Fruit fly (Drosophila melanogaster) whole organism, embryonic: Measurements from ENCODE around the gene CG12301.
A peak's percentile ranks its signal among the peaks of the same experiment; 100 is the strongest.

ENCODE experiments used
- Abd-B ChIP-seq: fragments of 200-800 bp; sonication (Bioruptor generic); optimal IDR thresholded peaks from 2 replicates; lab custom pipeline; 2018; ENCODE audit warnings: missing biosample characterization, mild to moderate bottlenecking, missing genetic modification characterization, moderate library complexity
- CG10209 ChIP-seq: fragments of 200-800 bp; sonication (Bioruptor generic); optimal IDR thresholded peaks from 3 replicates; lab custom pipeline; 2017; ENCODE audit warnings: missing biosample characterization, mild to moderate bottlenecking, missing genetic modification characterization, missing genetic modification reagents
- CG10462 ChIP-seq: fragments of 200-800 bp; sonication (Bioruptor generic); optimal IDR thresholded peaks from 2 replicates; lab custom pipeline; 2016; ENCODE audit warnings: missing biosample characterization, missing genetic modification characterization
- CG10565 ChIP-seq: fragments of 200-800 bp; sonication (Bioruptor generic); optimal IDR thresholded peaks from 3 replicates; lab custom pipeline; 2016; ENCODE audit warnings: missing biosample characterization, mild to moderate bottlenecking, missing genetic modification characterization
- CG12104 ChIP-seq: fragments of 200-800 bp; sonication (Bioruptor generic); optimal IDR thresholded peaks from 3 replicates; lab custom pipeline; 2016; ENCODE audit warnings: missing biosample characterization, missing genetic modification characterization
- CG15011 ChIP-seq: fragments of 200-800 bp; sonication (Bioruptor generic); optimal IDR thresholded peaks from 3 replicates; lab custom pipeline; 2018; ENCODE audit warnings: missing biosample characterization, mild to moderate bottlenecking, missing genetic modification characterization
- CG15479 ChIP-seq: fragments of 200-800 bp; sonication (Bioruptor generic); optimal IDR thresholded peaks from 3 replicates; lab custom pipeline; 2019; ENCODE audit warnings: missing biosample characterization, mild to moderate bottlenecking, missing genetic modification characterization, moderate library complexity
- CG1832 ChIP-seq: fragments of 200-800 bp; sonication (Bioruptor generic); optimal IDR thresholded peaks from 2 replicates; lab custom pipeline; 2017; ENCODE audit warnings: missing biosample characterization, mild to moderate bottlenecking, missing genetic modification characterization, inconsistent platforms
- CG18476 ChIP-seq: fragments of 200-800 bp; sonication (Bioruptor generic); optimal IDR thresholded peaks from 2 replicates; lab custom pipeline; 2016; ENCODE audit warnings: missing biosample characterization, mild to moderate bottlenecking, missing genetic modification characterization
- CG2875 ChIP-seq: fragments of 200-800 bp; sonication (Bioruptor generic); optimal IDR thresholded peaks from 2 replicates; lab custom pipeline; 2017; ENCODE audit warnings: missing biosample characterization, mild to moderate bottlenecking, missing genetic modification characterization, missing genetic modification reagents
- CG32532 ChIP-seq: fragments of 200-800 bp; sonication (Bioruptor generic); IDR thresholded peaks from 2 replicates; pipeline ENCODE4 v1.3.6; 2022; ENCODE audit warnings: missing biosample characterization, missing genetic modification characterization
- CG3838 ChIP-seq: fragments of 200-800 bp; sonication (Bioruptor generic); optimal IDR thresholded peaks from 3 replicates; lab custom pipeline; 2016; ENCODE audit warnings: missing biosample characterization, missing genetic modification characterization
- CG4360 ChIP-seq: fragments of 200-800 bp; sonication (Bioruptor generic); IDR thresholded peaks from 2 replicates; pipeline ENCODE4 v1.3.6; 2022; ENCODE audit warnings: missing biosample characterization, missing genetic modification characterization
- CG4404 ChIP-seq: fragments of 200-800 bp; sonication (Bioruptor generic); IDR thresholded peaks from 2 replicates; pipeline ENCODE4 v1.3.6; 2022; ENCODE audit warnings: missing biosample characterization, missing genetic modification characterization
- CG4707 ChIP-seq: fragments of 200-800 bp; sonication (Bioruptor generic); optimal IDR thresholded peaks from 2 replicates; lab custom pipeline; 2018; ENCODE audit warnings: missing biosample characterization, mild to moderate bottlenecking, missing genetic modification characterization, moderate library complexity
- CG6689 ChIP-seq: fragments of 200-800 bp; sonication (Bioruptor generic); IDR thresholded peaks from 2 replicates; pipeline ENCODE4 v1.3.6; 2022; ENCODE audit warnings: missing biosample characterization, missing genetic modification characterization
- CG8924 ChIP-seq: fragments of 200-800 bp; optimal IDR thresholded peaks from 3 replicates; lab custom pipeline; 2019; ENCODE audit warnings: missing biosample characterization, mild to moderate bottlenecking, missing genetic modification characterization, moderate library complexity
- CG9215 ChIP-seq: fragments of 200-800 bp; sonication (Bioruptor generic); IDR thresholded peaks from 2 replicates; pipeline ENCODE4 v1.3.6; 2022; ENCODE audit warnings: missing biosample characterization, missing genetic modification characterization
- CG9437 ChIP-seq: fragments of 200-800 bp; sonication (Bioruptor generic); optimal IDR thresholded peaks from 2 replicates; lab custom pipeline; 2018; ENCODE audit warnings: missing biosample characterization, mild to moderate bottlenecking, missing genetic modification characterization
- CG9797 ChIP-seq: fragments of 200-800 bp; sonication (Bioruptor generic); optimal IDR thresholded peaks from 3 replicates; lab custom pipeline; 2018; ENCODE audit warnings: missing biosample characterization, mild to moderate bottlenecking, missing genetic modification characterization
- CG9876 ChIP-seq: fragments of 200-800 bp; sonication (Bioruptor generic); optimal IDR thresholded peaks from 2 replicates; lab custom pipeline; 2016; ENCODE audit warnings: missing biosample characterization, missing genetic modification characterization
- Drgx ChIP-seq: fragments of 200-800 bp; sonication (Bioruptor generic); IDR thresholded peaks from 2 replicates; pipeline ENCODE4 v1.3.6; 2022; ENCODE audit warnings: missing biosample characterization, missing genetic modification characterization
- Fer1 ChIP-seq: fragments of 200-800 bp; sonication (Bioruptor generic); optimal IDR thresholded peaks from 2 replicates; lab custom pipeline; 2017; ENCODE audit warnings: missing biosample characterization, mild to moderate bottlenecking, missing genetic modification characterization
- H15 ChIP-seq: fragments of 200-800 bp; sonication (Bioruptor generic); IDR thresholded peaks from 3 replicates; pipeline ENCODE4 v1.3.6; 2022; ENCODE audit warnings: missing biosample characterization, missing genetic modification characterization
- Jarid2 ChIP-seq: fragments of 200-800 bp; sonication (Bioruptor generic); optimal IDR thresholded peaks from 3 replicates; lab custom pipeline; 2017; ENCODE audit warnings: mild to moderate bottlenecking, missing biosample characterization, missing genetic modification reagents, missing genetic modification characterization
- Lhr ChIP-seq: fragments of 200-800 bp; sonication (Bioruptor generic); optimal IDR thresholded peaks from 3 replicates; lab custom pipeline; 2017; ENCODE audit warnings: mild to moderate bottlenecking, missing biosample characterization, missing genetic modification reagents, missing genetic modification characterization
- Med ChIP-seq: fragments of 200-800 bp; sonication (Bioruptor generic); peaks from one replicate; lab custom pipeline; 2016; ENCODE audit warnings: missing biosample characterization, missing genetic modification characterization, mild to moderate bottlenecking, inconsistent platforms, moderate library complexity
- aop ChIP-seq: fragments of 200-800 bp; sonication (Bioruptor generic); IDR thresholded peaks from 2 replicates; pipeline ENCODE4 v1.3.6; 2022; ENCODE audit warnings: missing biosample characterization, missing genetic modification characterization
- ap ChIP-seq: fragments of 200-800 bp; sonication (Bioruptor generic); IDR thresholded peaks from 2 replicates; pipeline ENCODE4 v1.3.6; 2022; ENCODE audit warnings: missing biosample characterization, missing genetic modification characterization
- br ChIP-seq: fragments of >200 bp; optimal IDR thresholded peaks from 2 replicates; lab custom pipeline; 2017
- chinmo ChIP-seq: fragments of 200-800 bp; sonication (Bioruptor generic); IDR thresholded peaks from 4 replicates; pipeline ENCODE4 v1.3.6; 2022; ENCODE audit warnings: missing biosample characterization, missing genetic modification characterization; ENCODE audit not compliant: partially characterized antibody
- dan ChIP-seq: fragments of 200-800 bp; sonication (Bioruptor generic); IDR thresholded peaks from 2 replicates; pipeline ENCODE4 v1.3.6; 2022; ENCODE audit warnings: missing biosample characterization, missing genetic modification characterization
- danr ChIP-seq: fragments of 200-800 bp; sonication (Bioruptor generic); IDR thresholded peaks from 2 replicates; pipeline ENCODE4 v1.3.6; 2022; ENCODE audit warnings: missing biosample characterization, missing genetic modification characterization
- dmrt11E ChIP-seq: fragments of 200-800 bp; sonication (Bioruptor generic); optimal IDR thresholded peaks from 3 replicates; lab custom pipeline; 2018; ENCODE audit warnings: missing biosample characterization, mild to moderate bottlenecking, missing genetic modification characterization, moderate library complexity
- emc ChIP-seq: fragments of 200-800 bp; sonication (Bioruptor generic); optimal IDR thresholded peaks from 2 replicates; lab custom pipeline; 2016; ENCODE audit warnings: missing biosample characterization, missing genetic modification characterization
- gcm2 ChIP-seq: fragments of 200-800 bp; sonication (Bioruptor generic); optimal IDR thresholded peaks from 2 replicates; lab custom pipeline; 2016; ENCODE audit warnings: missing biosample characterization, missing genetic modification characterization
- gfzf ChIP-seq: fragments of 200-800 bp; sonication (Bioruptor generic); optimal IDR thresholded peaks from 2 replicates; lab custom pipeline; 2016; ENCODE audit warnings: missing biosample characterization, mild to moderate bottlenecking, missing genetic modification characterization, moderate library complexity
- ham ChIP-seq: fragments of 200-800 bp; sonication (Bioruptor generic); IDR thresholded peaks from 2 replicates; pipeline ENCODE4 v1.3.6; 2022; ENCODE audit warnings: missing biosample characterization, missing genetic modification characterization
- hb ChIP-seq: fragments of 200-800 bp; sonication (Bioruptor generic); IDR thresholded peaks from 3 replicates; pipeline ENCODE4 v1.3.6; 2022; ENCODE audit warnings: missing biosample characterization, missing genetic modification characterization; ENCODE audit not compliant: partially characterized antibody
- hbn ChIP-seq: fragments of 200-800 bp; sonication (Bioruptor generic); IDR thresholded peaks from 2 replicates; pipeline ENCODE4 v1.3.6; 2022; ENCODE audit warnings: missing biosample characterization, missing genetic modification characterization; ENCODE audit not compliant: partially characterized antibody
- hkb ChIP-seq, 2 experiments: fragments of 200-800 bp in 1 of 2; fragments of >200 bp in 1 of 2; sonication (Bioruptor generic) in 1 of 2; IDR thresholded peaks in 1 of 2; optimal IDR thresholded peaks in 1 of 2; 2 replicates each; pipeline versions ENCODE4 v1.3.6 to Lab custom; 2017 to 2022; ENCODE audit warnings: missing biosample characterization in 1 of 2, missing genetic modification characterization in 1 of 2
- inv ChIP-seq: fragments of 200-800 bp; sonication (Bioruptor generic); IDR thresholded peaks from 2 replicates; pipeline ENCODE4 v1.3.6; 2022; ENCODE audit warnings: missing biosample characterization, missing genetic modification characterization; ENCODE audit not compliant: partially characterized antibody
- kni ChIP-seq: fragments of 200-800 bp; sonication (Bioruptor generic); optimal IDR thresholded peaks from 3 replicates; lab custom pipeline; 2017; ENCODE audit warnings: mild to moderate bottlenecking, missing biosample characterization, missing genetic modification reagents, missing genetic modification characterization
- knrl ChIP-seq: fragments of 200-800 bp; sonication (Bioruptor generic); IDR thresholded peaks from 3 replicates; pipeline ENCODE4 v1.3.6; 2022; ENCODE audit warnings: missing biosample characterization, missing genetic modification characterization; ENCODE audit not compliant: partially characterized antibody
- maf-S ChIP-seq: fragments of 200-800 bp; sonication (Bioruptor generic); optimal IDR thresholded peaks from 2 replicates; lab custom pipeline; 2016; ENCODE audit warnings: missing biosample characterization, missing genetic modification characterization
- pho ChIP-seq: fragments of 200-800 bp; sonication (Bioruptor generic); optimal IDR thresholded peaks from 2 replicates; lab custom pipeline; 2016; ENCODE audit warnings: missing biosample characterization, missing genetic modification characterization
- sens ChIP-seq: fragments of 200-800 bp; sonication (Bioruptor generic); peaks from one replicate; lab custom pipeline; 2016; ENCODE audit warnings: missing biosample characterization, missing genetic modification characterization
- sna ChIP-seq: fragments of 200-800 bp; sonication (Bioruptor generic); IDR thresholded peaks from 2 replicates; pipeline ENCODE4 v1.3.6; 2022; ENCODE audit warnings: missing biosample characterization, missing genetic modification characterization; ENCODE audit not compliant: partially characterized antibody

The CG12301 gene

dm6 chr3L:15590803-15591597, 10.4 kb downstream of the CG12301 start (continued):
- TF ChIP-seq knrl (GFP tag; lab: Robert Waterston, UW) (no peak), Abd-B (GFP tag; lab: Kevin White, UChicago) (no peak), sens (peak; percentile 81), maf-S (GFP tag; lab: Kevin White, UChicago) (no peak), CG9797 (no peak), CG8924 (peak; percentile 38), danr (GFP tag; lab: Robert Waterston, UW) (peak; percentile 35; the same call in 1 of the 2 replicates), gcm2 (GFP tag; lab: Kevin White, UChicago) (no peak), CG12104 (GFP tag; lab: Kevin White, UChicago) (peak; percentile 39), gfzf (no peak), CG6689 (GFP tag; lab: Robert Waterston, UW) (peak; percentile 18; the same call in 1 of the 2 replicates), ham (GFP tag; lab: Robert Waterston, UW) (no peak), hkb (optimal IDR thresholded peaks at IDR 0.05; lab: Kevin White, UChicago) (no peak), hkb (GFP tag; IDR thresholded peaks at IDR 0.05; lab: Robert Waterston, UW) (no peak), CG10209 (no peak), sna (no peak), aop (no peak), pho (GFP tag; lab: Kevin White, UChicago) (no peak), Drgx (GFP tag; lab: Robert Waterston, UW) (no peak; the same call in 1 of the 2 replicates), chinmo (GFP tag; lab: Robert Waterston, UW) (peak; percentile 70; the same call in 2 of the 4 replicates), Lhr (GFP tag; lab: Kevin White, UChicago) (no peak), CG9215 (GFP tag; lab: Robert Waterston, UW) (no peak), ap (GFP tag; lab: Robert Waterston, UW) (no peak), CG10462 (GFP tag; lab: Kevin White, UChicago) (no peak), CG10565 (GFP tag; lab: Kevin White, UChicago) (no peak), CG4707 (GFP tag; lab: Kevin White, UChicago) (no peak), CG2875 (GFP tag; lab: Kevin White, UChicago) (no peak), CG15011 (GFP tag; lab: Kevin White, UChicago) (peak; percentile 35), CG1832 (GFP tag; lab: Kevin White, UChicago) (no peak), CG4404 (GFP tag; lab: Robert Waterston, UW) (no peak), Fer1 (GFP tag; lab: Kevin White, UChicago) (peak; percentile 28), CG18476 (GFP tag; lab: Kevin White, UChicago) (no peak), H15 (GFP tag; lab: Robert Waterston, UW) (no peak), CG9437 (no peak), Med (GFP tag; lab: Kevin White, UChicago) (no peak), hb (GFP tag; lab: Robert Waterston, UW) (no peak), CG9876 (GFP tag; lab: Kevin White, UChicago) (no peak), CG3838 (GFP tag; lab: Kevin White, UChicago) (no peak), dmrt11E (tag; lab: Kevin White, UChicago) (no peak), CG15479 (GFP tag; lab: Kevin White, UChicago) (no peak), kni (GFP tag; lab: Kevin White, UChicago) (peak; percentile 53), CG32532 (GFP tag; lab: Robert Waterston, UW) (0 out of 2 replicates have a peak, but pooled peaks have one; percentile 11), hbn (GFP tag; lab: Robert Waterston, UW) (no peak), inv (no peak), dan (GFP tag; lab: Robert Waterston, UW) (no peak), CG4360 (GFP tag; lab: Robert Waterston, UW) (peak; percentile 90), Jarid2 (GFP tag; lab: Kevin White, UChicago) (no peak), emc (no peak), br (lab: Kevin White, UChicago) (no peak)
